Fruit fly (Drosophila melanogaster): Measurements from ENCODE around the gene Msp300.
A peak's percentile ranks its signal among the peaks of the same experiment; 100 is the strongest.

Gene Msp300

dm6 chr2L:5107626-5108272, 7.1 kb downstream of the Msp300 start (continued):
- TF ChIP-seq row (GFP tag; IDR thresholded peaks at IDR 0.05) (peak; percentile 97), gsb-n (tag; optimal IDR thresholded peaks at IDR 0.05) (peak; percentile 76), GATAe (GFP tag; conservative IDR thresholded peaks at IDR 0.05) (peak; percentile 92), Mrtf (GFP tag; IDR thresholded peaks at IDR 0.05) (peak; percentile 95), CG10431 (GFP tag; optimal IDR thresholded peaks at IDR 0.05) (peak; percentile 47), stc (GFP tag; IDR thresholded peaks at IDR 0.05) (peak; percentile 92), CG31224 (GFP tag; IDR thresholded peaks at IDR 0.05) (peak; percentile 90), CG2202 (tag; optimal IDR thresholded peaks at IDR 0.05) (peak; percentile 61), CG9609 (GFP tag; optimal IDR thresholded peaks at IDR 0.05) (peak; percentile 98), CG8924 (tag; optimal IDR thresholded peaks at IDR 0.05) (peak; percentile 97), Antp (GFP tag; optimal IDR thresholded peaks at IDR 0.05) (peak; percentile 98), CG2120 (GFP tag; optimal IDR thresholded peaks at IDR 0.05) (peak; percentile 100), sens (GFP tag) (peak; percentile 99), ttk (GFP tag; IDR thresholded peaks at IDR 0.05) (peak; percentile 93), CG2875 (GFP tag; optimal IDR thresholded peaks at IDR 0.05) (peak; percentile 86), CkIIα-i1 (GFP tag; IDR thresholded peaks at IDR 0.05) (peak; percentile 59; the same call in 1 of the 2 replicates), abd-A (tag; optimal IDR thresholded peaks at IDR 0.05) (peak; percentile 24), CG6791 (GFP tag; IDR thresholded peaks at IDR 0.05; ENCODE audit: partially characterized antibody) (no peak), ato (GFP tag; IDR thresholded peaks at IDR 0.05; ENCODE audit: partially characterized antibody) (no peak), Sry-β (GFP tag; optimal IDR thresholded peaks at IDR 0.05) (no peak), Abd-B (GFP tag; optimal IDR thresholded peaks at IDR 0.05) (peak; percentile 97), Dad (GFP tag; optimal IDR thresholded peaks at IDR 0.05) (peak; percentile 97), sr (GFP tag; IDR thresholded peaks at IDR 0.05) (peak; percentile 71), Atf3 (GFP tag; optimal IDR thresholded peaks at IDR 0.05) (peak; percentile 96), ERR (GFP tag; optimal IDR thresholded peaks at IDR 0.05) (peak; percentile 95), knrl (GFP tag; IDR thresholded peaks at IDR 0.05; ENCODE audit: partially characterized antibody) (no peak), CG33213 (GFP tag; optimal IDR thresholded peaks at IDR 0.05) (peak; percentile 83), croc (GFP tag; conservative IDR thresholded peaks at IDR 0.05) (peak; percentile 87), sisA (GFP tag; IDR thresholded peaks at IDR 0.05) (peak; percentile 98), CG11398 (GFP tag; optimal IDR thresholded peaks at IDR 0.05) (peak; percentile 90), pum (GFP tag; optimal IDR thresholded peaks at IDR 0.05) (peak; percentile 97), Blimp-1 (GFP tag; optimal IDR thresholded peaks at IDR 0.05) (peak; percentile 83), CG18262 (tag; optimal IDR thresholded peaks at IDR 0.05) (peak; percentile 93), eve (GFP tag; optimal IDR thresholded peaks at IDR 0.05) (peak in 1 of 2 experiments; percentile 98), ind (GFP tag; optimal IDR thresholded peaks at IDR 0.05) (peak; percentile 97), Side (GFP tag; optimal IDR thresholded peaks at IDR 0.05) (peak; percentile 97), sqz (GFP tag; optimal IDR thresholded peaks at IDR 0.05) (peak; percentile 69), Lim3 (GFP tag; IDR thresholded peaks at IDR 0.05) (peak; percentile 77), CG17385 (GFP tag; optimal IDR thresholded peaks at IDR 0.05) (peak; percentile 90), fd102C (GFP tag; optimal IDR thresholded peaks at IDR 0.05) (no peak), Poxn (GFP tag; IDR thresholded peaks at IDR 0.05) (peak; percentile 88), Ada2b (GFP tag; IDR thresholded peaks at IDR 0.05) (peak; percentile 92), CG14441 (GFP tag; IDR thresholded peaks at IDR 0.05) (peak; percentile 95), caup (GFP tag; optimal IDR thresholded peaks at IDR 0.05; ENCODE audit: severe bottlenecking) (peak; percentile 94), crol (GFP tag; IDR thresholded peaks at IDR 0.05) (0 out of 2 replicates have a peak, but pooled peaks have one; percentile 13), al (GFP tag; IDR thresholded peaks at IDR 0.05) (peak; percentile 96), CG9817 (tag; optimal IDR thresholded peaks at IDR 0.05) (peak; percentile 95), CG4328 (GFP tag; optimal IDR thresholded peaks at IDR 0.05) (peak; percentile 85), CG12155 (GFP tag; optimal IDR thresholded peaks at IDR 0.05) (peak; percentile 96), CG8089 (GFP tag; optimal IDR thresholded peaks at IDR 0.05) (peak; percentile 97)

All from whole organism, embryonic.